Worm (Caenorhabditis elegans): ENCODE results near the gene dgk-5.

Gene dgk-5

DNA sequence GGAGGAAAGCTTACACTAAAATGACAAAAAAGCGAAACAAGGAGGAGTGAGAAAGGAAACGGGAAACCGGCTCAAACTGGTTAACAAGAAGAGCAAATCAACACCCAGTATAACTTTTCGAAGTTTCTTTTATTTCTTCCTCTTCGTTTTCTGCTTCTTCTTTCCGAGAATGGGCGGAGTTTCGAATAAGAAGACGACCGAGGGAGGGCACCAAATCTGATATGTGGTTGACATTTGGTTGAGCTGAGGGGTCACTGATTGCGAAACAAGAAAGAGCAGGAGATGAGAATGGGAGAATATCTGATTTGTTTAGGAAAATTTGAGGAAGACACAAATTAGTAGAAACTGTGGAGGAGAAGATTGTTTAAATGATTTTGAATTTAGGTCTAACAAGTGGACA is 27.7 kb upstream of the dgk-5 start:
- no peak for TF ChIP-seq lin-32 (GFP tag; optimal IDR thresholded peaks at IDR 0.05)
- TF ChIP-seq ces-1 (GFP tag; optimal IDR thresholded peaks at IDR 0.05): peak; percentile 52

DNA sequence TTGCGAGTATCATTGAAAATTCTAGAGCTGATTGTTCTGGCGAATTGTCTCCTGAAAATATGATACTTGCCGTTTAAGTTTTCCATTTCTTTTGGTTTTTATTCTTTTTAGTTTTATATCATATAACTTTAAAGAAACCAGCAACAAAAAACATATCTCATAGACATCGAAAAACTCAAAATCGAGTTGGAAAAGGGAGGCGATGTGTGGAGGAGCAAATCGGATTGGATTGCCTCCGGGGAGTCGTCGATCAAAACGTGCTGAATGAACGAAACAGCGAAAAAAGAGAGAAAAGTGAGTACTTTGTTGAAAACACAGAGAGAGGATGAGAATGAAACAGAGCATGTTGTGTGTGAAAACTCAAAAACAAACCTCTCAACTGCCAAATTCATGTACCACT is 26.3 kb upstream of the dgk-5 start:
- TF ChIP-seq blmp-1 (tag; optimal IDR thresholded peaks at IDR 0.05) (no peak), ces-1 (GFP tag; optimal IDR thresholded peaks at IDR 0.05) (peak; percentile 34)

ce11 chrII:6496496-6496895 is 25.6 kb upstream of the dgk-5 start:
- TF ChIP-seq cnd-1 (tag; optimal IDR thresholded peaks at IDR 0.05) (no peak), snpc-4 (tag; optimal IDR thresholded peaks at IDR 0.05) (no peak), sem-2 (GFP tag; optimal IDR thresholded peaks at IDR 0.05) (no peak), ham-2 (GFP tag; optimal IDR thresholded peaks at IDR 0.05) (no peak), unc-39 (tag; optimal IDR thresholded peaks at IDR 0.05) (no peak), ceh-39 (tag; optimal IDR thresholded peaks at IDR 0.05) (no peak), sptf-1 (tag; optimal IDR thresholded peaks at IDR 0.05) (no peak), nhr-237 (tag; optimal IDR thresholded peaks at IDR 0.05) (no peak), elt-1 (tag; optimal IDR thresholded peaks at IDR 0.05; ENCODE audit: borderline replicate concordance, insufficient read depth) (no peak), hlh-1 (tag; optimal IDR thresholded peaks at IDR 0.05) (no peak), unc-62 (GFP tag; optimal IDR thresholded peaks at IDR 0.05) (no peak)

DNA sequence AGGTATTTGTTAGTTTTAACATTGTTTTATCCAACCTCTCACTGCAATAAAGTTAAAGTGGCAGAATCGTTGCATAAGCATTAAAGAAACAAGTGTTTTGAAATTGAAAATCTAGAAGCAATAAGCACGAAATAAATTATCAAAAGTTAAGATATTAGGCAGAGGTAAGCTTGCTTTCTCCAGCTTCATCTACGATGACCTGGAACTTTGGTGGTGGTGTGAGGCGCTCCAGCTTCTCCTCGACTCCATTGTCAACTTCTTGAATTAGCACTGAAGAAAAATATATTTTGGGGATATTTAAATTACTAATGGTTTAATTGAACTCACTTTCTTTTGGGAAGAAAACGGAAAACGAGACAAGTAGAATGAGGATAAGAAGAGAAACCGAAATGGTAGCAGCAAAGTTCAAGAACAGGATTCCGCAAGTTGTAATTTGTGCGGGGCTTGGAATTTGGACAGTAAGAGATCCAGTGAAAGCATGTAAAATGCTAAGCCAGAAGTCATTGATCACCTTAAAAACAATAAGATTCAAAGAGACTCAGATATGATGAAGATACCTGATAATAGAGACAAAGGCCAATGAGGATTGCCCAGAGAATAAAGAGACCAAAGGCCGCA is 22.9 kb upstream of the dgk-5 start:
- no peak for TF ChIP-seq ham-2 (GFP tag; optimal IDR thresholded peaks at IDR 0.05)
- TF ChIP-seq mab-5 (tag; optimal IDR thresholded peaks at IDR 0.05): no peak
- no peak for TF ChIP-seq sptf-1 (tag; optimal IDR thresholded peaks at IDR 0.05)
- TF ChIP-seq cnd-1 (tag; optimal IDR thresholded peaks at IDR 0.05): no peak
- TF ChIP-seq hlh-1 (tag; optimal IDR thresholded peaks at IDR 0.05): no peak
- TF ChIP-seq tbx-8 (GFP tag; optimal IDR thresholded peaks at IDR 0.05): no peak
- no peak for TF ChIP-seq unc-62 (GFP tag; optimal IDR thresholded peaks at IDR 0.05)
- no peak for TF ChIP-seq bed-3 (GFP tag; optimal IDR thresholded peaks at IDR 0.05)
- TF ChIP-seq lin-13 (tag; optimal IDR thresholded peaks at IDR 0.05): no peak
- TF ChIP-seq sem-2 (GFP tag; optimal IDR thresholded peaks at IDR 0.05): no peak
- no peak for TF ChIP-seq ceh-39 (tag; optimal IDR thresholded peaks at IDR 0.05)
- no peak for TF ChIP-seq snpc-4 (tag; optimal IDR thresholded peaks at IDR 0.05)
- TF ChIP-seq mep-1 (tag; optimal IDR thresholded peaks at IDR 0.05): no peak
- no peak for TF ChIP-seq lin-32 (GFP tag; optimal IDR thresholded peaks at IDR 0.05)
- no peak for TF ChIP-seq unc-39 (tag; optimal IDR thresholded peaks at IDR 0.05)
- no peak for TF ChIP-seq unc-120 (tag; optimal IDR thresholded peaks at IDR 0.05; ENCODE audit: poor library complexity, severe bottlenecking)
- TF ChIP-seq nhr-2 (tag; optimal IDR thresholded peaks at IDR 0.05): no peak
- TF ChIP-seq ces-1 (GFP tag; optimal IDR thresholded peaks at IDR 0.05): no peak
- TF ChIP-seq nhr-76 (tag; optimal IDR thresholded peaks at IDR 0.05): no peak
- no peak for TF ChIP-seq nhr-237 (tag; optimal IDR thresholded peaks at IDR 0.05)

DNA sequence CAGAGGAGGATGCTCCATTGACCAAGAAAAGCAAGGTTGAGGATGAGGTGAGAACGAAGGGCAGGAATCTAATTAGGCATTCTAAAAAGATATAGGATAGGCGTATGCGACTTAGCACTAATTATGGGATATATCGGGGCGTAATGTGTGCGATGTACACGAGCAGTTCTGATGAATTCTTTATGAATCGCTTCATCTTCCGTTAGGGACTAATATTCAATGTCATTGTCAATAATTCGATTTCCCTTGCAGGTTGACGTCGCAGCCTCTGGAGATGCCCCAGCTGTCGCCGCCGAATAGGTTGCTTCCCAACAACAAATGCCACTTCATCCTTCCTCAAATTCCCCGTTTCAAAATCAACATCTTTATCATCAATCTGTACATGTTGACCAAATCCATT is 22.3 kb upstream of the dgk-5 start:
- TF ChIP-seq ces-1 (GFP tag; optimal IDR thresholded peaks at IDR 0.05) (peak; percentile 90), pha-4 (tag; optimal IDR thresholded peaks at IDR 0.05) (no peak)

DNA sequence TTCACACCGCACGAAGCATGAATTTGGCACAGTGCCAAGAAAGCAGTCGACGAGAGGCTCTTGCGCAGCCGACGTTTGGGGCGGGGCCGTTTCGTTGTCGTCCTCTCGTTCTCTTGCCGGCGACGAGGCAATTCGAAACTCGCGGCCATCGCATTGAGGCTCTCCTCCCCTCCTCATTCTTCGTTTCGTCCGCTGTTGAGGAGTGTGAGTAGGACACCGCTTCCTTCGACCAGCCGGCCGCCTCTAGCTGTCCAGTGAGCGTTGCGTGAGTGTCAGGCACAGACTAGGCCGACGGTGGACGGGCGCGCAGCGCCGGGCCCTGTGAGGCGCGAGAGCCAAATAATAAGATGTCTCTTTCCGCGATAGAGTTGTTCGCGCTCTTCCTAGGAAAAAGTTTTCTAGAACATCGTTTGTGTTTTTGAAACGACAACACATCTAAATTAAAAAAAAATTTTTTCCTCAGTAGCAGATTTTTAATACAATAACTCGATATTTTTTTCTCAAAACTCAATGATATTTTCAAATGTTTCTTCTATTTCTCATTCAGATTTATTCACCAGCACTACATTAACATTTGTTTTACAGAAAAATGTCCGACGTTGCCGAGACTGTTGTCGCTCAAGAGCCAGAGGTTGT is 21.1 kb upstream of the dgk-5 start, which contains the start of the genes T28D9.11 and T28D9.1:
Gene T28D9.11 (minus strand): TSS at position 177 of the 636 bp plus-strand sequence.
Gene T28D9.1 (plus strand): TSS at position 586 of the 636 bp plus-strand sequence.
- no peak for TF ChIP-seq nhr-28 (tag; optimal IDR thresholded peaks at IDR 0.05)
- no peak for TF ChIP-seq nhr-237 (tag; optimal IDR thresholded peaks at IDR 0.05)
- TF ChIP-seq bed-3 (GFP tag; optimal IDR thresholded peaks at IDR 0.05): no peak
- peak; percentile 74 for TF ChIP-seq M03D4.4 (tag; optimal IDR thresholded peaks at IDR 0.05)
- TF ChIP-seq lin-13 (tag; optimal IDR thresholded peaks at IDR 0.05): no peak
- TF ChIP-seq nhr-76 (tag; optimal IDR thresholded peaks at IDR 0.05): no peak
- TF ChIP-seq mls-2 (tag; optimal IDR thresholded peaks at IDR 0.05): peak; percentile 67
- TF ChIP-seq ceh-43 (GFP tag; optimal IDR thresholded peaks at IDR 0.05): peak; percentile 19
- TF ChIP-seq unc-120 (tag; optimal IDR thresholded peaks at IDR 0.05; ENCODE audit: poor library complexity, severe bottlenecking): peak; percentile 37
- TF ChIP-seq mep-1 (tag; optimal IDR thresholded peaks at IDR 0.05): no peak
- peak; percentile 31 for TF ChIP-seq lin-32 (GFP tag; optimal IDR thresholded peaks at IDR 0.05)
- TF ChIP-seq unc-39 (tag; optimal IDR thresholded peaks at IDR 0.05): no peak
- TF ChIP-seq elt-1 (tag; optimal IDR thresholded peaks at IDR 0.05; ENCODE audit: borderline replicate concordance, insufficient read depth): no peak
- peak; percentile 75 for TF ChIP-seq cnd-1 (tag; optimal IDR thresholded peaks at IDR 0.05)
- no peak for TF ChIP-seq lsy-2 (tag; optimal IDR thresholded peaks at IDR 0.05)
- TF ChIP-seq nhr-2 (tag; optimal IDR thresholded peaks at IDR 0.05): no peak
- TF ChIP-seq snpc-4 (tag; optimal IDR thresholded peaks at IDR 0.05): no peak
- peak; percentile 58 for TF ChIP-seq ham-2 (GFP tag; optimal IDR thresholded peaks at IDR 0.05)
- TF ChIP-seq unc-62 (GFP tag; optimal IDR thresholded peaks at IDR 0.05): no peak
- TF ChIP-seq flh-1 (GFP tag; optimal IDR thresholded peaks at IDR 0.05): no peak
- TF ChIP-seq nhr-12 (tag; optimal IDR thresholded peaks at IDR 0.05): no peak
- no peak for TF ChIP-seq pha-4 (tag; optimal IDR thresholded peaks at IDR 0.05)
- TF ChIP-seq sptf-1 (tag; optimal IDR thresholded peaks at IDR 0.05): peak; percentile 64
- TF ChIP-seq elt-3 (tag; optimal IDR thresholded peaks at IDR 0.05): no peak
- TF ChIP-seq tbx-8 (GFP tag; optimal IDR thresholded peaks at IDR 0.05): no peak
- no peak for TF ChIP-seq ces-1 (GFP tag; optimal IDR thresholded peaks at IDR 0.05)
- TF ChIP-seq drap-1 (GFP tag; optimal IDR thresholded peaks at IDR 0.05): peak; percentile 48
- no peak for TF ChIP-seq ceh-83 (GFP tag; optimal IDR thresholded peaks at IDR 0.05)
- TF ChIP-seq sem-2 (GFP tag; optimal IDR thresholded peaks at IDR 0.05): no peak
- TF ChIP-seq mab-5 (tag; optimal IDR thresholded peaks at IDR 0.05): no peak
- TF ChIP-seq blmp-1 (tag; optimal IDR thresholded peaks at IDR 0.05): no peak
- peak; percentile 29 for TF ChIP-seq hlh-1 (tag; optimal IDR thresholded peaks at IDR 0.05)
- TF ChIP-seq ceh-39 (tag; optimal IDR thresholded peaks at IDR 0.05): no peak
- TF ChIP-seq ztf-11 (tag; optimal IDR thresholded peaks at IDR 0.05): peak; percentile 29
